Fruit fly (Drosophila melanogaster): ENCODE results near the gene CG42467.

Gene CG42467

dm6 chr2L:3712949-3713416, 11.9 kb downstream of the CG42467 start, which contains the start of the genes CG31955 and CG2818 (continued):
- no peak for TF ChIP-seq CG2712 (tag; optimal IDR thresholded peaks at IDR 0.05)
- no peak for TF ChIP-seq bab2 (GFP tag; optimal IDR thresholded peaks at IDR 0.05)
- TF ChIP-seq inv (GFP tag; IDR thresholded peaks at IDR 0.05; ENCODE audit: partially characterized antibody) = peak; percentile 62
- TF ChIP-seq slbo (GFP tag; IDR thresholded peaks at IDR 0.05) = no peak
- TF ChIP-seq CrebB (tag; optimal IDR thresholded peaks at IDR 0.05) = no peak
- TF ChIP-seq bcd (GFP tag; optimal IDR thresholded peaks at IDR 0.05) = no peak
- TF ChIP-seq CG1832 (GFP tag; optimal IDR thresholded peaks at IDR 0.05) = no peak
- no peak for TF ChIP-seq nerfin-1 (tag; optimal IDR thresholded peaks at IDR 0.05)
- TF ChIP-seq caup (GFP tag; optimal IDR thresholded peaks at IDR 0.05; ENCODE audit: severe bottlenecking) = no peak
- TF ChIP-seq vnd (GFP tag; IDR thresholded peaks at IDR 0.05; ENCODE audit: partially characterized antibody) = peak; percentile 36; the same call in 1 of the 3 replicates
- no peak for TF ChIP-seq Mes4 (GFP tag; optimal IDR thresholded peaks at IDR 0.05)
- TF ChIP-seq hbn (GFP tag; IDR thresholded peaks at IDR 0.05; ENCODE audit: partially characterized antibody) = peak; percentile 59
- no peak for TF ChIP-seq ab (GFP tag; optimal IDR thresholded peaks at IDR 0.05)
- no peak for TF ChIP-seq ase (GFP tag; IDR thresholded peaks at IDR 0.05)
- no peak for TF ChIP-seq Xrp1 (GFP tag; IDR thresholded peaks at IDR 0.05)
- no peak for TF ChIP-seq Dfd (GFP tag; optimal IDR thresholded peaks at IDR 0.05)
- no peak for TF ChIP-seq CG7357 (GFP tag; IDR thresholded peaks at IDR 0.05)
- TF ChIP-seq pzg (GFP tag; optimal IDR thresholded peaks at IDR 0.05) = peak; percentile 71
- TF ChIP-seq yki (optimal IDR thresholded peaks at IDR 0.05) = no peak
- TF ChIP-seq gcm (GFP tag; optimal IDR thresholded peaks at IDR 0.05) = no peak
- no peak for TF ChIP-seq gsb (GFP tag; IDR thresholded peaks at IDR 0.05)
- peak; percentile 38; the same call in 1 of the 3 replicates for TF ChIP-seq CG17361 (GFP tag; IDR thresholded peaks at IDR 0.05)
- no peak for TF ChIP-seq disco-r (GFP tag; optimal IDR thresholded peaks at IDR 0.05)
- TF ChIP-seq Ets97D (GFP tag; optimal IDR thresholded peaks at IDR 0.05) = peak; percentile 50
- TF ChIP-seq CG10543 (GFP tag; optimal IDR thresholded peaks at IDR 0.05) = no peak
- no peak for TF ChIP-seq Side (GFP tag; optimal IDR thresholded peaks at IDR 0.05)
- TF ChIP-seq CHES-1-like (GFP tag; optimal IDR thresholded peaks at IDR 0.05) = no peak
- TF ChIP-seq dan (GFP tag; IDR thresholded peaks at IDR 0.05) = no peak
- no peak for TF ChIP-seq CG14965 (GFP tag; optimal IDR thresholded peaks at IDR 0.05; ENCODE audit: borderline replicate concordance)
- TF ChIP-seq Lpt (GFP tag; optimal IDR thresholded peaks at IDR 0.05) = no peak
- TF ChIP-seq dmrt11E (tag; optimal IDR thresholded peaks at IDR 0.05) = no peak
- peak; percentile 63; the same call in 1 of the 2 replicates for TF ChIP-seq CG2129 (GFP tag; IDR thresholded peaks at IDR 0.05; ENCODE audit: partially characterized antibody)
- TF ChIP-seq tin (GFP tag; optimal IDR thresholded peaks at IDR 0.05) = no peak
- peak; percentile 83 for TF ChIP-seq Scr (GFP tag; IDR thresholded peaks at IDR 0.05; ENCODE audit: partially characterized antibody)
- TF ChIP-seq CG4730 (GFP tag; IDR thresholded peaks at IDR 0.05) = no peak
- peak; percentile 8 for TF ChIP-seq Max (GFP tag; optimal IDR thresholded peaks at IDR 0.05)
- TF ChIP-seq ash1 (GFP tag; optimal IDR thresholded peaks at IDR 0.05) = no peak
- no peak for TF ChIP-seq ara (GFP tag; IDR thresholded peaks at IDR 0.05)
- peak; percentile 52 for TF ChIP-seq gfzf (GFP tag; optimal IDR thresholded peaks at IDR 0.05)
- no peak for TF ChIP-seq hb (GFP tag; IDR thresholded peaks at IDR 0.05; ENCODE audit: partially characterized antibody)
- no peak for TF ChIP-seq bigmax (GFP tag; optimal IDR thresholded peaks at IDR 0.05)
- TF ChIP-seq amos (GFP tag; IDR thresholded peaks at IDR 0.05; ENCODE audit: partially characterized antibody) = peak; percentile 65
- TF ChIP-seq CG31365 (tag; optimal IDR thresholded peaks at IDR 0.05) = no peak
- no peak for TF ChIP-seq zfh2 (GFP tag; optimal IDR thresholded peaks at IDR 0.05)
- TF ChIP-seq crp (GFP tag; optimal IDR thresholded peaks at IDR 0.05) = peak; percentile 71 to 96
- no peak for TF ChIP-seq jing (GFP tag; optimal IDR thresholded peaks at IDR 0.05)
- TF ChIP-seq CG7963 (GFP tag; IDR thresholded peaks at IDR 0.05; ENCODE audit: partially characterized antibody) = no peak
- no peak for TF ChIP-seq CG2202 (tag; optimal IDR thresholded peaks at IDR 0.05)
- TF ChIP-seq Antp (GFP tag; optimal IDR thresholded peaks at IDR 0.05) = no peak
- no peak for TF ChIP-seq CG33557 (GFP tag; optimal IDR thresholded peaks at IDR 0.05)
- no peak for TF ChIP-seq croc (GFP tag; conservative IDR thresholded peaks at IDR 0.05)

Measured in whole organism, embryonic.